Fruit fly (Drosophila melanogaster): ENCODE results near the gene dmt.

Gene dmt

dm6 chr3R:9759360-9760191 lies 48.6 kb downstream of the dmt start, which contains the start of gene Mpi (continued):
- TF ChIP-seq Bgb (GFP tag; IDR thresholded peaks at IDR 0.05; ENCODE audit: partially characterized antibody) (no peak), Awh (GFP tag; IDR thresholded peaks at IDR 0.05) (no peak), CG3726 (GFP tag; IDR thresholded peaks at IDR 0.05) (no peak), CG7271 (tag; optimal IDR thresholded peaks at IDR 0.05) (no peak), odd (GFP tag; optimal IDR thresholded peaks at IDR 0.05) (no peak), Bdp1 (GFP tag; optimal IDR thresholded peaks at IDR 0.05) (no peak), CHES-1-like (GFP tag; optimal IDR thresholded peaks at IDR 0.05) (no peak), CG4360 (GFP tag; IDR thresholded peaks at IDR 0.05) (no peak), Opbp (GFP tag; IDR thresholded peaks at IDR 0.05; ENCODE audit: partially characterized antibody) (no peak), D19B (GFP tag; optimal IDR thresholded peaks at IDR 0.05) (no peak), CG8478 (optimal IDR thresholded peaks at IDR 0.05) (no peak), HHEX (GFP tag; optimal IDR thresholded peaks at IDR 0.05) (no peak), ERR (GFP tag; optimal IDR thresholded peaks at IDR 0.05) (peak; percentile 97), CG43689 (GFP tag; IDR thresholded peaks at IDR 0.05) (no peak), CG18011 (GFP tag; optimal IDR thresholded peaks at IDR 0.05) (no peak), schlank (tag; optimal IDR thresholded peaks at IDR 0.05) (no peak), CG2120 (GFP tag; optimal IDR thresholded peaks at IDR 0.05) (peak; percentile 55), CG4820 (GFP tag; optimal IDR thresholded peaks at IDR 0.05) (peak; percentile 7), zfh1 (GFP tag; IDR thresholded peaks at IDR 0.05) (peak; percentile 43; the same call in 1 of the 3 replicates), mam (GFP tag; optimal IDR thresholded peaks at IDR 0.05) (no peak), CG12744 (GFP tag; optimal IDR thresholded peaks at IDR 0.05) (no peak), CG30020 (tag; optimal IDR thresholded peaks at IDR 0.05) (peak; percentile 70), CG10209 (GFP tag; optimal IDR thresholded peaks at IDR 0.05) (no peak), CG11398 (GFP tag; optimal IDR thresholded peaks at IDR 0.05) (no peak), sqz (GFP tag; optimal IDR thresholded peaks at IDR 0.05) (no peak), slp2 (GFP tag; optimal IDR thresholded peaks at IDR 0.05) (no peak), ATbp (GFP tag; optimal IDR thresholded peaks at IDR 0.05) (no peak), ewg (GFP tag; optimal IDR thresholded peaks at IDR 0.05) (no peak), Mes4 (GFP tag; optimal IDR thresholded peaks at IDR 0.05) (no peak), bcd (GFP tag; optimal IDR thresholded peaks at IDR 0.05) (no peak), Neu2 (GFP tag; optimal IDR thresholded peaks at IDR 0.05; ENCODE audit: borderline replicate concordance) (no peak), CG9609 (GFP tag; optimal IDR thresholded peaks at IDR 0.05) (no peak), Dbx (GFP tag; IDR thresholded peaks at IDR 0.05) (0 out of 3 replicates have a peak, but pooled peaks have one; percentile 3), CG7372 (GFP tag; IDR thresholded peaks at IDR 0.05) (no peak), vvl (GFP tag; IDR thresholded peaks at IDR 0.05) (peak; percentile 53), CG16779 (GFP tag; IDR thresholded peaks at IDR 0.05) (no peak), CG12769 (tag; optimal IDR thresholded peaks at IDR 0.05) (no peak), oc (tag; optimal IDR thresholded peaks at IDR 0.05) (no peak), Oaz (GFP tag; IDR thresholded peaks at IDR 0.05) (no peak), CG9437 (GFP tag; optimal IDR thresholded peaks at IDR 0.05) (no peak), stwl (tag; optimal IDR thresholded peaks at IDR 0.05) (peak; percentile 41), CG6683 (GFP tag; optimal IDR thresholded peaks at IDR 0.05) (no peak), Adf1 (GFP tag; IDR thresholded peaks at IDR 0.05) (no peak), CG2202 (tag; optimal IDR thresholded peaks at IDR 0.05) (no peak), gcm2 (GFP tag; optimal IDR thresholded peaks at IDR 0.05) (no peak), ac (GFP tag; optimal IDR thresholded peaks at IDR 0.05) (no peak), Ptx1 (GFP tag; IDR thresholded peaks at IDR 0.05) (no peak), E2f2 (GFP tag; IDR thresholded peaks at IDR 0.05) (peak; percentile 46; the same call in 1 of the 2 replicates), CG18599 (GFP tag; optimal IDR thresholded peaks at IDR 0.05) (no peak), cato (GFP tag; optimal IDR thresholded peaks at IDR 0.05; ENCODE audit: borderline replicate concordance) (no peak)
